Worm (Caenorhabditis elegans) whole organism, L1 larva: Measurements from ENCODE around the gene par-5.

Experiments
- Y116A8C.19 ChIP-seq: sonication (generic microtip); optimal IDR thresholded peaks from 2 replicates; lab custom pipeline; 2016; ENCODE audit warnings: missing compliant biosample characterization, missing genetic modification characterization, borderline replicate concordance
- ama-1 ChIP-seq: fragments of 150-350 bp; optimal IDR thresholded peaks from 2 replicates; lab custom pipeline; 2014
- blmp-1 ChIP-seq: fragments of 150-350 bp; optimal IDR thresholded peaks from 2 replicates; lab custom pipeline; 2014; ENCODE audit warnings: missing biosample characterization, missing genetic modification characterization
- ceh-63 ChIP-seq: fragments of 200-800 bp; sonication (Bioruptor generic); optimal IDR thresholded peaks from 2 replicates; lab custom pipeline; 2018; ENCODE audit warnings: mild to moderate bottlenecking, missing genetic modification characterization, missing compliant biosample characterization
- ceh-88 ChIP-seq: fragments of 200-800 bp; sonication (Bioruptor generic); IDR thresholded peaks from 2 replicates; pipeline ENCODE4 v1.3.6; 2022; ENCODE audit warnings: missing genetic modification characterization, missing compliant biosample characterization
- ces-1 ChIP-seq: fragments of 150-350 bp; optimal IDR thresholded peaks from 2 replicates; lab custom pipeline; 2014; ENCODE audit warnings: missing biosample characterization, missing genetic modification reagents, missing genetic modification characterization
- efl-1 ChIP-seq, 4 experiments: fragments of 150-350 bp; optimal IDR thresholded peaks in 3 of 4; peaks in 1 of 4; 1 replicate in 1 of 4; 2 replicates in 3 of 4; lab custom pipeline; 2014; ENCODE audit warnings: missing biosample characterization in 2 of 4, missing genetic modification characterization in 2 of 4, missing genetic modification reagents in 2 of 4
- efl-3 ChIP-seq: fragments of 200-800 bp; sonication (Bioruptor generic); optimal IDR thresholded peaks from 2 replicates; lab custom pipeline; 2018; ENCODE audit warnings: mild to moderate bottlenecking, missing genetic modification characterization, missing compliant biosample characterization
- elt-2 ChIP-seq: sonication (generic microtip); optimal IDR thresholded peaks from 2 replicates; lab custom pipeline; 2016; ENCODE audit warnings: missing genetic modification characterization, mild to moderate bottlenecking, inconsistent platforms, missing compliant biosample characterization, missing genetic modification reagents
- fkh-4 ChIP-seq: sonication (generic microtip); optimal IDR thresholded peaks from 2 replicates; lab custom pipeline; 2016; ENCODE audit warnings: missing compliant biosample characterization, missing genetic modification characterization, borderline replicate concordance
- fkh-8 ChIP-seq: sonication (generic microtip); optimal IDR thresholded peaks from 2 replicates; lab custom pipeline; 2016; ENCODE audit warnings: mild to moderate bottlenecking, missing genetic modification characterization, missing compliant biosample characterization
- grh-1 ChIP-seq: fragments of 200-800 bp; sonication (Bioruptor generic); IDR thresholded peaks from 2 replicates; pipeline ENCODE4 v1.3.6; 2022; ENCODE audit warnings: missing genetic modification reagents, missing genetic modification characterization, missing compliant biosample characterization
- hlh-17 ChIP-seq: fragments of 200-800 bp; sonication (Bioruptor generic); optimal IDR thresholded peaks from 2 replicates; lab custom pipeline; 2018; ENCODE audit warnings: missing genetic modification characterization, mild to moderate bottlenecking, missing compliant biosample characterization, moderate library complexity, borderline replicate concordance
- lin-14 ChIP-seq: fragments of 200-800 bp; sonication (Bioruptor generic); optimal IDR thresholded peaks from 2 replicates; lab custom pipeline; 2018; ENCODE audit warnings: mild to moderate bottlenecking, missing genetic modification characterization, moderate library complexity, missing compliant biosample characterization
- lin-35 ChIP-seq, 2 experiments: fragments of 150-350 bp; optimal IDR thresholded peaks; 2 replicates each; lab custom pipeline; 2014; ENCODE audit warnings: missing biosample characterization in 2 of 2, missing genetic modification characterization in 2 of 2, missing genetic modification reagents in 2 of 2
- lin-39 ChIP-seq: fragments of 150-350 bp; optimal IDR thresholded peaks from 2 replicates; lab custom pipeline; 2014; ENCODE audit warnings: missing biosample characterization, missing genetic modification reagents, missing genetic modification characterization
- lir-3 ChIP-seq: sonication (generic microtip); optimal IDR thresholded peaks from 2 replicates; lab custom pipeline; 2016; ENCODE audit warnings: mild to moderate bottlenecking, missing genetic modification characterization, moderate library complexity, missing compliant biosample characterization; ENCODE audit not compliant: poor library complexity
- mdl-1 ChIP-seq, 2 experiments: fragments of 150-350 bp; optimal IDR thresholded peaks; 2 replicates each; lab custom pipeline; 2014 to 2017; ENCODE audit warnings: missing biosample characterization in 2 of 2, missing genetic modification characterization in 2 of 2, inconsistent platforms in 1 of 2
- mef-2 ChIP-seq: fragments of 150-350 bp; optimal IDR thresholded peaks from 2 replicates; lab custom pipeline; 2014; ENCODE audit warnings: missing biosample characterization, missing genetic modification characterization
- mep-1 ChIP-seq: fragments of 150-350 bp; optimal IDR thresholded peaks from 2 replicates; lab custom pipeline; 2014; ENCODE audit warnings: missing biosample characterization, missing genetic modification characterization
- nhr-11 ChIP-seq: fragments of 150-350 bp; optimal IDR thresholded peaks from 2 replicates; lab custom pipeline; 2014; ENCODE audit warnings: missing biosample characterization, missing genetic modification characterization
- nhr-19 ChIP-seq: fragments of 200-800 bp; sonication (Bioruptor generic); conservative IDR thresholded peaks from 2 replicates; pipeline ENCODE4 v1.3.6; 2022; ENCODE audit warnings: missing genetic modification characterization, missing compliant biosample characterization
- nhr-20 ChIP-seq: sonication (generic microtip); optimal IDR thresholded peaks from 2 replicates; lab custom pipeline; 2016; ENCODE audit warnings: mild to moderate bottlenecking, missing genetic modification characterization, missing compliant biosample characterization
- nhr-237 ChIP-seq: fragments of 150-350 bp; optimal IDR thresholded peaks from 2 replicates; lab custom pipeline; 2014; ENCODE audit warnings: missing biosample characterization, missing genetic modification characterization
- nhr-28 ChIP-seq: fragments of 150-350 bp; optimal IDR thresholded peaks from 2 replicates; lab custom pipeline; 2014; ENCODE audit warnings: missing biosample characterization, missing genetic modification characterization
- nhr-77 ChIP-seq: fragments of 150-350 bp; optimal IDR thresholded peaks from 2 replicates; lab custom pipeline; 2014; ENCODE audit warnings: missing biosample characterization, missing genetic modification characterization
- nhr-84 ChIP-seq: sonication (generic microtip); optimal IDR thresholded peaks from 2 replicates; lab custom pipeline; 2017; ENCODE audit warnings: missing biosample characterization, missing genetic modification characterization
- nhr-85 ChIP-seq: sonication (generic microtip); peaks from one replicate; lab custom pipeline; 2016; ENCODE audit warnings: missing genetic modification characterization, inconsistent platforms, missing compliant biosample characterization
- nhr-90 ChIP-seq: sonication (generic microtip); optimal IDR thresholded peaks from 2 replicates; lab custom pipeline; 2016; ENCODE audit warnings: mild to moderate bottlenecking, missing genetic modification characterization, missing compliant biosample characterization; ENCODE audit not compliant: poor library complexity
- pag-3 ChIP-seq: sonication (generic microtip); optimal IDR thresholded peaks from 2 replicates; lab custom pipeline; 2017; ENCODE audit warnings: missing genetic modification characterization, mild to moderate bottlenecking, missing compliant biosample characterization, antibody characterized with exemption, borderline replicate concordance; ENCODE audit not compliant: insufficient read depth
- pqm-1 ChIP-seq: sonication (generic microtip); optimal IDR thresholded peaks from 3 replicates; lab custom pipeline; 2017; ENCODE audit warnings: missing biosample characterization, missing genetic modification characterization
- rnt-1 ChIP-seq: sonication (generic microtip); optimal IDR thresholded peaks from 2 replicates; lab custom pipeline; 2016; ENCODE audit warnings: mild to moderate bottlenecking, missing genetic modification characterization, moderate library complexity, missing compliant biosample characterization
- skn-1 ChIP-seq: fragments of 150-350 bp; optimal IDR thresholded peaks from 2 replicates; lab custom pipeline; 2014; ENCODE audit warnings: missing biosample characterization, missing genetic modification characterization
- sptf-1 ChIP-seq: fragments of 150-350 bp; optimal IDR thresholded peaks from 2 replicates; lab custom pipeline; 2014; ENCODE audit warnings: missing biosample characterization, missing genetic modification characterization
- sup-37 ChIP-seq: fragments of 200-800 bp; sonication (Bioruptor generic); optimal IDR thresholded peaks from 2 replicates; lab custom pipeline; 2018; ENCODE audit warnings: mild to moderate bottlenecking, missing genetic modification characterization, missing compliant biosample characterization
- swsn-7 ChIP-seq: sonication (generic microtip); optimal IDR thresholded peaks from 2 replicates; lab custom pipeline; 2016; ENCODE audit warnings: missing genetic modification characterization, missing compliant biosample characterization
- tbx-2 ChIP-seq: sonication (generic microtip); optimal IDR thresholded peaks from 2 replicates; lab custom pipeline; 2016; ENCODE audit warnings: missing genetic modification characterization, missing compliant biosample characterization
- tlp-1 ChIP-seq: fragments of 150-350 bp; optimal IDR thresholded peaks from 2 replicates; lab custom pipeline; 2014; ENCODE audit warnings: missing biosample characterization, missing genetic modification characterization
- unc-30 ChIP-seq: sonication (generic microtip); optimal IDR thresholded peaks from 2 replicates; lab custom pipeline; 2017; ENCODE audit warnings: missing biosample characterization, missing genetic modification characterization
- unc-86 ChIP-seq: sonication (generic microtip); optimal IDR thresholded peaks from 2 replicates; lab custom pipeline; 2016; ENCODE audit warnings: missing genetic modification characterization, missing compliant biosample characterization
- vab-15 ChIP-seq: sonication (generic microtip); optimal IDR thresholded peaks from 2 replicates; lab custom pipeline; 2017; ENCODE audit warnings: missing genotype, mild to moderate bottlenecking, missing genetic modification characterization, missing compliant biosample characterization
- zag-1 ChIP-seq: fragments of 150-350 bp; optimal IDR thresholded peaks from 2 replicates; lab custom pipeline; 2014; ENCODE audit warnings: missing biosample characterization, missing genetic modification characterization
- zip-4 ChIP-seq: fragments of 200-800 bp; sonication (Bioruptor generic); optimal IDR thresholded peaks from 2 replicates; lab custom pipeline; 2018; ENCODE audit warnings: mild to moderate bottlenecking, missing genetic modification characterization, moderate library complexity, missing compliant biosample characterization
- ztf-11 ChIP-seq, 2 experiments: sonication (generic microtip); optimal IDR thresholded peaks; 2 replicates each; lab custom pipeline; 2016 to 2017; ENCODE audit warnings: missing genetic modification characterization in 2 of 2, missing biosample characterization in 1 of 2, missing compliant biosample characterization in 1 of 2
- ztf-4 ChIP-seq: fragments of 150-350 bp; optimal IDR thresholded peaks from 2 replicates; lab custom pipeline; 2014; ENCODE audit warnings: missing biosample characterization, missing genetic modification characterization

The par-5 gene

ce11 chrIV:11863428-11863827 is 41.7 kb upstream of the par-5 start:
- TF ChIP-seq lin-35 (GFP tag; optimal IDR thresholded peaks at IDR 0.05; lab: Kevin White, UChicago) (no peak), elt-2 (no peak), blmp-1 (peak; percentile 32), unc-86 (tag; lab: Kevin White, UChicago) (no peak)

- TF ChIP-seq nhr-90 (tag; lab: Kevin White, UChicago) (peak; percentile 3), blmp-1 (peak; percentile 35), ama-1 (no peak), efl-1 (optimal IDR thresholded peaks at IDR 0.05; lab: Kevin White, UChicago) (no peak), efl-1 (GFP tag; optimal IDR thresholded peaks at IDR 0.05 in 1 of 2; lab: Kevin White, UChicago) (peak in 1 of 2 experiments; percentile 70), efl-3 (GFP tag; lab: Kevin White, UChicago) (no peak), lin-14 (GFP tag; lab: Kevin White, UChicago) (peak; percentile 20), nhr-77 (no peak), skn-1 (tag; lab: Kevin White, UChicago) (no peak), mdl-1 (tag; optimal IDR thresholded peaks at IDR 0.05; lab: Kevin White, UChicago) (no peak), nhr-85 (tag; lab: Kevin White, UChicago) (peak; percentile 9), swsn-7 (tag; lab: Kevin White, UChicago) (no peak)
- TF ChIP-seq, all 84 proteins: peak for 5
Measured at ce11 chrIV:11859995-11860605, 38.4 kb upstream of the par-5 start, which contains the start of gene mob-1. TSS of gene mob-1 (plus strand) at chrIV:11860555.

- TF ChIP-seq sptf-1 (no peak), blmp-1 (no peak), tlp-1 (tag; lab: Kevin White, UChicago) (no peak), nhr-28 (no peak), elt-2 (no peak), pag-3 (tag; lab: Kevin White, UChicago) (no peak), lin-14 (GFP tag; lab: Kevin White, UChicago) (no peak), nhr-77 (no peak), ceh-63 (GFP tag; lab: Kevin White, UChicago) (no peak)
Measured at ce11 chrIV:11858142-11858541, 36.4 kb upstream of the par-5 start, which contains the start of gene let-92. TSS of gene let-92 (plus strand) at chrIV:11858442.

ce11 chrIV:11857159-11857565 is 35.4 kb upstream of the par-5 start:
- TF ChIP-seq vab-15 (tag; lab: Kevin White, UChicago) (no peak), mdl-1 (tag; optimal IDR thresholded peaks at IDR 0.05; lab: Kevin White, UChicago) (peak in 1 of 2 experiments; percentile 41), hlh-17 (no peak), tbx-2 (tag; lab: Kevin White, UChicago) (peak; percentile 69), ztf-11 (tag; optimal IDR thresholded peaks at IDR 0.05; lab: Kevin White, UChicago) (no peak), nhr-237 (tag; lab: Kevin White, UChicago) (no peak), ztf-4 (tag; lab: Kevin White, UChicago) (no peak), Y116A8C.19 (tag; lab: Kevin White, UChicago) (no peak), pqm-1 (tag; lab: Kevin White, UChicago) (no peak), fkh-4 (tag; lab: Kevin White, UChicago) (no peak), zag-1 (tag; lab: Kevin White, UChicago) (no peak), ama-1 (no peak), nhr-84 (tag; lab: Kevin White, UChicago) (no peak), nhr-19 (GFP tag; lab: Robert Waterston, UW) (peak; percentile 45; the same call in 1 of the 2 replicates), grh-1 (GFP tag; lab: Robert Waterston, UW) (no peak), fkh-8 (tag; lab: Kevin White, UChicago) (peak; percentile 91), zip-4 (GFP tag; lab: Kevin White, UChicago) (no peak), lin-35 (GFP tag; optimal IDR thresholded peaks at IDR 0.05; lab: Kevin White, UChicago) (peak; percentile 48 to 68), sup-37 (GFP tag; lab: Kevin White, UChicago) (no peak), lin-39 (no peak), mef-2 (tag; lab: Kevin White, UChicago) (peak; percentile 50), nhr-11 (tag; lab: Kevin White, UChicago) (no peak), lin-14 (GFP tag; lab: Kevin White, UChicago) (peak; percentile 94), rnt-1 (tag; lab: Kevin White, UChicago) (peak; percentile 62), ces-1 (no peak), ceh-88 (no peak), nhr-28 (no peak), blmp-1 (no peak), lir-3 (tag; lab: Kevin White, UChicago) (peak; percentile 32), ceh-63 (GFP tag; lab: Kevin White, UChicago) (no peak), nhr-20 (tag; lab: Kevin White, UChicago) (peak; percentile 48), mep-1 (tag; lab: Kevin White, UChicago) (peak; percentile 71), unc-30 (tag; lab: Kevin White, UChicago) (no peak)
